Worm (Caenorhabditis elegans): ENCODE results near the gene F26D11.1.

ce11 chrV:7983381-7984052 is 2.2 kb downstream of the F26D11.1 start, which contains the start of the genes natb-1 and abhd-12:
- TF ChIP-seq rnt-1 (tag; optimal IDR thresholded peaks at IDR 0.05), result no peak
- TF ChIP-seq nfya-1 (tag; optimal IDR thresholded peaks at IDR 0.05), result no peak
- no peak for TF ChIP-seq unc-86 (tag; optimal IDR thresholded peaks at IDR 0.05)
- no peak for TF ChIP-seq ceh-45 (GFP tag; IDR thresholded peaks at IDR 0.05)
- TF ChIP-seq ceh-24 (tag; optimal IDR thresholded peaks at IDR 0.05), result no peak
- TF ChIP-seq ets-4 (tag; optimal IDR thresholded peaks at IDR 0.05), result no peak
- no peak for TF ChIP-seq gmeb-2 (tag; optimal IDR thresholded peaks at IDR 0.05)
- no peak for TF ChIP-seq tbx-7 (tag; optimal IDR thresholded peaks at IDR 0.05)
- no peak for TF ChIP-seq nhr-11 (tag; optimal IDR thresholded peaks at IDR 0.05)

All from whole organism, late embryonic.